Worm (Caenorhabditis elegans) whole organism, young adult: ENCODE measurements around the gene Y82E9BR.9.

Source experiments
- F22D6.2 ChIP-seq: sonication (generic microtip); optimal IDR thresholded peaks from 2 replicates; lab custom pipeline; 2016; ENCODE audit warnings: mild to moderate bottlenecking, missing genetic modification characterization, missing compliant biosample characterization
- ama-1 ChIP-seq, 3 experiments: fragments of 150-350 bp in 1 of 3; sonication (generic microtip) in 2 of 3; optimal IDR thresholded peaks; 2 replicates each; lab custom pipeline; 2014 to 2018; ENCODE audit warnings: missing biosample characterization in 2 of 3, missing genetic modification characterization in 2 of 3, missing genetic modification reagents in 2 of 3
- cebp-1 ChIP-seq, 2 experiments: fragments of 200-800 bp in 1 of 2; sonication (Bioruptor generic) in 1 of 2; sonication (generic microtip) in 1 of 2; IDR thresholded peaks in 1 of 2; optimal IDR thresholded peaks in 1 of 2; 2 replicates each; pipeline versions ENCODE4 v1.3.6 to Lab custom; 2017 to 2022; ENCODE audit warnings: missing compliant biosample characterization in 2 of 2, missing genetic modification characterization in 2 of 2, mild to moderate bottlenecking in 1 of 2, missing genetic modification reagents in 1 of 2, moderate library complexity in 1 of 2
- hmg-20 ChIP-seq: fragments of 200-800 bp; sonication (Bioruptor generic); IDR thresholded peaks from 2 replicates; pipeline ENCODE4 v1.3.6; 2022; ENCODE audit warnings: missing genetic modification reagents, missing genetic modification characterization, missing compliant biosample characterization
- nhr-179 ChIP-seq: sonication (generic microtip); optimal IDR thresholded peaks from 2 replicates; lab custom pipeline; 2016; ENCODE audit warnings: mild to moderate bottlenecking, missing genetic modification characterization, missing compliant biosample characterization
- snpc-4 ChIP-seq, 5 experiments: fragments of 150-350 bp in 1 of 5; sonication (generic microtip) in 4 of 5; optimal IDR thresholded peaks; 2 replicates each; lab custom pipeline; 2014 to 2018; ENCODE audit warnings: missing genetic modification characterization in 5 of 5, missing biosample characterization in 3 of 5, antibody characterized with exemption in 2 of 5, mild to moderate bottlenecking in 2 of 5, missing compliant biosample characterization in 2 of 5, missing genotype in 2 of 5, moderate library complexity in 2 of 5, missing genetic modification reagents in 1 of 5
- tbx-9 ChIP-seq: sonication (generic microtip); optimal IDR thresholded peaks from 2 replicates; lab custom pipeline; 2016; ENCODE audit warnings: borderline replicate concordance, missing genetic modification characterization, inconsistent platforms, missing compliant biosample characterization
- zfh-2 ChIP-seq: fragments of 200-800 bp; sonication (Bioruptor generic); conservative IDR thresholded peaks from 2 replicates; pipeline ENCODE4 v1.3.6; 2022; ENCODE audit warnings: missing genetic modification reagents, missing genetic modification characterization, missing compliant biosample characterization

ce11 chrIII:1350745-1351144 is 8.8 kb downstream of the Y82E9BR.9 start, which contains the start of gene Y82E9BL.3:
- TF ChIP-seq snpc-4 (GFP tag; optimal IDR thresholded peaks at IDR 0.05; lab: Kevin White, UChicago) (no peak), snpc-4 (tag; optimal IDR thresholded peaks at IDR 0.05; lab: Kevin White, UChicago) (no peak), F22D6.2 (tag; lab: Kevin White, UChicago) (no peak), zfh-2 (no peak), nhr-179 (tag; lab: Kevin White, UChicago) (no peak), ama-1 (optimal IDR thresholded peaks at IDR 0.05; lab: Kevin White, UChicago) (no peak), ama-1 (GFP tag; optimal IDR thresholded peaks at IDR 0.05; lab: Kevin White, UChicago) (no peak), tbx-9 (tag; lab: Kevin White, UChicago) (no peak), cebp-1 (GFP tag; IDR thresholded peaks at IDR 0.05; lab: Robert Waterston, UW) (no peak), cebp-1 (tag; optimal IDR thresholded peaks at IDR 0.05; lab: Kevin White, UChicago) (no peak), hmg-20 (GFP tag; lab: Robert Waterston, UW) (no peak)
